Fruit fly (Drosophila melanogaster) Kc167 (cell line): ENCODE data around the gene CG6937.

Experiments
- Myc ChIP-seq: fragments of >200 bp; optimal IDR thresholded peaks from 2 replicates; lab custom pipeline; 2017; ENCODE audit warnings: missing external identifiers
- Sin3A ChIP-seq: fragments of >200 bp; optimal IDR thresholded peaks from 2 replicates; lab custom pipeline; 2018; ENCODE audit warnings: missing external identifiers
- h ChIP-seq: fragments of >200 bp; optimal IDR thresholded peaks from 3 replicates; lab custom pipeline; 2018; ENCODE audit warnings: missing external identifiers
- insv ChIP-seq: fragments of >200 bp; optimal IDR thresholded peaks from 3 replicates; lab custom pipeline; 2018; ENCODE audit warnings: missing external identifiers
- psq ChIP-seq: fragments of >200 bp; optimal IDR thresholded peaks from 2 replicates; lab custom pipeline; 2017; ENCODE audit warnings: missing external identifiers
- ttk ChIP-seq: sonication (Bioruptor generic); optimal IDR thresholded peaks from 2 replicates; lab custom pipeline; 2017; ENCODE audit warnings: missing external identifiers

Gene CG6937

dm6 chr3R:22557100-22557741, 27.4 kb upstream of the CG6937 start:
- TF ChIP-seq psq (no peak), Myc (lab: Kevin White, UChicago) (no peak)

dm6 chr3R:22558398-22558797, 26.2 kb upstream of the CG6937 start:
- TF ChIP-seq h (lab: Kevin White, UChicago) (no peak), ttk (lab: Kevin White, UChicago) (no peak), insv (lab: Kevin White, UChicago) (no peak), Sin3A (lab: Kevin White, UChicago) (no peak), psq (no peak), Myc (lab: Kevin White, UChicago) (no peak)

- TF ChIP-seq Myc (lab: Kevin White, UChicago) (no peak), h (lab: Kevin White, UChicago) (no peak), insv (lab: Kevin White, UChicago) (no peak), psq (no peak), Sin3A (lab: Kevin White, UChicago) (no peak), ttk (lab: Kevin White, UChicago) (no peak)
These were observed 24.3 kb upstream of the CG6937 start for dm6 chr3R:22560224-22560623.

dm6 chr3R:22562502-22562901, 22.1 kb upstream of the CG6937 start, which contains the start of gene sit:
Gene sit (minus strand): TSS chr3R:22562572.
- TF ChIP-seq Sin3A (lab: Kevin White, UChicago), result no peak
- TF ChIP-seq psq, result no peak
- TF ChIP-seq Myc (lab: Kevin White, UChicago), result no peak
- TF ChIP-seq insv (lab: Kevin White, UChicago), result no peak
- TF ChIP-seq ttk (lab: Kevin White, UChicago), result no peak
- no peak for TF ChIP-seq h (lab: Kevin White, UChicago)

- no peak for TF ChIP-seq h (lab: Kevin White, UChicago)
- no peak for TF ChIP-seq insv (lab: Kevin White, UChicago)
- no peak for TF ChIP-seq Myc (lab: Kevin White, UChicago)
- no peak for TF ChIP-seq Sin3A (lab: Kevin White, UChicago)
- no peak for TF ChIP-seq psq
- TF ChIP-seq ttk (lab: Kevin White, UChicago), result no peak
These were observed 20.5 kb upstream of the CG6937 start for dm6 chr3R:22564076-22564475.

- no peak for TF ChIP-seq ttk (lab: Kevin White, UChicago)
- TF ChIP-seq psq, result no peak
- no peak for TF ChIP-seq Sin3A (lab: Kevin White, UChicago)
- TF ChIP-seq h (lab: Kevin White, UChicago), result no peak
- TF ChIP-seq insv (lab: Kevin White, UChicago), result no peak
- no peak for TF ChIP-seq Myc (lab: Kevin White, UChicago)
These were observed 19.9 kb upstream of the CG6937 start for dm6 chr3R:22564707-22565106.

- TF ChIP-seq h (lab: Kevin White, UChicago), result no peak
- no peak for TF ChIP-seq Sin3A (lab: Kevin White, UChicago)
- TF ChIP-seq Myc (lab: Kevin White, UChicago), result no peak
- TF ChIP-seq ttk (lab: Kevin White, UChicago), result no peak
- TF ChIP-seq psq, result no peak
- TF ChIP-seq insv (lab: Kevin White, UChicago), result no peak
These were observed 18.8 kb upstream of the CG6937 start for dm6 chr3R:22565732-22566131.

dm6 chr3R:22568508-22568907, 16.1 kb upstream of the CG6937 start:
- TF ChIP-seq psq (no peak), ttk (lab: Kevin White, UChicago) (no peak), insv (lab: Kevin White, UChicago) (no peak), Myc (lab: Kevin White, UChicago) (no peak), Sin3A (lab: Kevin White, UChicago) (no peak), h (lab: Kevin White, UChicago) (no peak)

- TF ChIP-seq psq (no peak), Myc (lab: Kevin White, UChicago) (no peak), Sin3A (lab: Kevin White, UChicago) (no peak)
These were observed 14.7 kb upstream of the CG6937 start, which contains the start of gene CG33110 for dm6 chr3R:22569888-22570287. Gene CG33110 (plus strand): TSS chr3R:22570188.

dm6 chr3R:22573590-22573989, 11.0 kb upstream of the CG6937 start:
- TF ChIP-seq Sin3A (lab: Kevin White, UChicago) (no peak), psq (no peak), Myc (lab: Kevin White, UChicago) (no peak), insv (lab: Kevin White, UChicago) (no peak), h (lab: Kevin White, UChicago) (no peak), ttk (lab: Kevin White, UChicago) (no peak)

dm6 chr3R:22576096-22576697, 8.4 kb upstream of the CG6937 start:
- TF ChIP-seq h (lab: Kevin White, UChicago) (no peak), insv (lab: Kevin White, UChicago) (no peak), Sin3A (lab: Kevin White, UChicago) (no peak), psq (no peak), Myc (lab: Kevin White, UChicago) (no peak), ttk (lab: Kevin White, UChicago) (no peak)

- TF ChIP-seq Myc (lab: Kevin White, UChicago), result no peak
These were observed 7.6 kb upstream of the CG6937 start for dm6 chr3R:22576979-22577378.
